Worm (Caenorhabditis elegans): Measurements from ENCODE around the gene T14G12.12.
A peak's percentile ranks its signal among the peaks of the same experiment; 100 is the strongest.

Gene T14G12.12

DNA sequence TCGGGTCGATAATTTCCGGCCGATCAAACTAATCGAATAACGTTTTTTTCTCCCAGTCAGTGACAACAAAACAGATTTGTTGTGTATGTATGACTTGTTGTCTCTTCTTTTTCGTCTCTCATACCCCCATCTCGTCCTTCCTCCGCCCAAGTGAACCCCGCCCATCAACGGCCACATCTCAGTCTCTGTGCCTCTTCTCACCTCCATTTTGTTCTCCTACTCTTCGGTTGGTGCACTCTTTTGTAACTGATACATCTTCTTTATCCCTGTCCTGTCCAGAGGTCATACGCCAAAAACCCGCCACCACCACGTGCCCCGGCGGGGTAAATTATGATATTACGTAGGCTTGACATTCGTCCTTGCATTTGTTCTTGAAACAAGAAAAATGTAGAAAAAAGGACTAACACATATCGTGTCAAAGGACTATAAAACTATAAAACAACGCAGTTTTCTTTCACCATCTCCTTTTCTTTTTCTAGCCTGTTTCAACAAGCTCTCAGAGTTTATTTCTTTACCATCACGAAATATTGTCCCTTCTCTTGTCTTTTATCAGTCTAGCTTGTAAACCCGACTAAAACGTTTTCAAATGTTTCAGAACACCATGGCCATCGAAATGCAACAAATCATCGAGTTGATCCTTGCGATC, 29.3 kb upstream of the T14G12.12 start, which contains the start of gene pmpl-1 (continued):
- no peak for TF ChIP-seq npax-4 (tag; optimal IDR thresholded peaks at IDR 0.05)
- TF ChIP-seq madf-2 (tag; optimal IDR thresholded peaks at IDR 0.05), result no peak
- no peak for TF ChIP-seq nhr-232 (tag; optimal IDR thresholded peaks at IDR 0.05)
- no peak for TF ChIP-seq pax-1 (tag; optimal IDR thresholded peaks at IDR 0.05)
- TF ChIP-seq Y22D7AL.16 (tag; optimal IDR thresholded peaks at IDR 0.05), result no peak
- TF ChIP-seq tbx-7 (tag; optimal IDR thresholded peaks at IDR 0.05), result no peak
- no peak for TF ChIP-seq ceh-14 (tag; optimal IDR thresholded peaks at IDR 0.05)
- peak; percentile 52 for TF ChIP-seq tbx-2 (tag; optimal IDR thresholded peaks at IDR 0.05)
- no peak for TF ChIP-seq pag-3 (tag; optimal IDR thresholded peaks at IDR 0.05; ENCODE audit: borderline replicate concordance)
- peak; percentile 9 for TF ChIP-seq unc-42 (tag; optimal IDR thresholded peaks at IDR 0.05)
- TF ChIP-seq ceh-24 (tag; optimal IDR thresholded peaks at IDR 0.05), result no peak
- TF ChIP-seq ceh-9 (tag; optimal IDR thresholded peaks at IDR 0.05), result no peak
- TF ChIP-seq C38D4.7 (GFP tag; optimal IDR thresholded peaks at IDR 0.05), result no peak
- TF ChIP-seq sdc-2 (tag; optimal IDR thresholded peaks at IDR 0.05), result peak; percentile 21
- no peak for TF ChIP-seq fax-1 (tag; optimal IDR thresholded peaks at IDR 0.05)
- no peak for TF ChIP-seq pha-4 (tag; optimal IDR thresholded peaks at IDR 0.05)
- TF ChIP-seq hlh-8 (tag; optimal IDR thresholded peaks at IDR 0.05), result no peak
- TF ChIP-seq unc-55 (GFP tag; optimal IDR thresholded peaks at IDR 0.05), result peak; percentile 58
- TF ChIP-seq F13H6.1 (tag; optimal IDR thresholded peaks at IDR 0.05), result no peak
- no peak for TF ChIP-seq pros-1 (tag; optimal IDR thresholded peaks at IDR 0.05)
- TF ChIP-seq T23F11.4 (GFP tag; optimal IDR thresholded peaks at IDR 0.05), result no peak
- no peak for TF ChIP-seq fkh-6 (tag; optimal IDR thresholded peaks at IDR 0.05)
- TF ChIP-seq unc-86 (tag; optimal IDR thresholded peaks at IDR 0.05), result no peak
- TF ChIP-seq K09A11.1 (tag; optimal IDR thresholded peaks at IDR 0.05; ENCODE audit: insufficient read depth), result no peak
- no peak for TF ChIP-seq pha-2 (tag; optimal IDR thresholded peaks at IDR 0.05)
- no peak for TF ChIP-seq hlh-15 (tag; optimal IDR thresholded peaks at IDR 0.05)
- TF ChIP-seq ets-4 (tag; optimal IDR thresholded peaks at IDR 0.05), result no peak
- TF ChIP-seq hlh-30 (tag; optimal IDR thresholded peaks at IDR 0.05; ENCODE audit: insufficient read depth), result peak; percentile 70
- TF ChIP-seq hlh-13 (GFP tag; optimal IDR thresholded peaks at IDR 0.05), result no peak
- no peak for TF ChIP-seq ceh-31 (tag; optimal IDR thresholded peaks at IDR 0.05)
- no peak for TF ChIP-seq ceh-48 (tag; optimal IDR thresholded peaks at IDR 0.05)
- TF ChIP-seq ceh-22 (tag; optimal IDR thresholded peaks at IDR 0.05), result no peak

DNA sequence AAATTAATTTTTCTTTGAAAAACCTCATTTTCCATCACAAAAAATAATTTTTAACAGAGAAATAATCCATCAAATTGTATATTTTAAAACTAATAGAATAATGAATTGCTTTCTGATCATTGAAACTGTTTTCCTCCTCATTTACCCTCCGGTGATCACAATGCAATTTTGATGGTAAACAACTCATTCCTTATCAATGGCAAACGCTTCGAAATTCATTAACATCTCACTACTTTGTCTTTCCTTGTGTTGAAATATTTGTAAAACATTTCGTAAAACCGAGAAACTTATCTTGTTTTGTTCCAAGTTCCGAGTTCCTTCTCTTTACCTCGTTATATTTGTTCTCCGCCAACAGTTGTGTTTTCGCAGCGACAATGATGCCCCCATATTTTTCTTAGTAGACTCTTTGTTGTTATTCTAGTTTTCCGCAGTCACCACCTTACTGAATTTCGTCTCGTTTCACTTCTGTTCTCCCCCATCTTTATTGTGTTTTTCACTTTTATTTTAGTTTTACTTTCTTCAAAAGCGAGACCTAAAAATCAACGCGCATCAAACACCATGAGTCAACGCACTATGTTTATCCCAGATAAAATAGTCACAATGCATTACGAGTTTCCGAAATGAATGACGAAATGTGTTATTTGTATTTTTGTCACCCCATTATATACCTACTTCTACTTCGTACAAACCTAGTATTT, 27.0 kb upstream of the T14G12.12 start:
- TF ChIP-seq unc-3 (GFP tag; conservative IDR thresholded peaks at IDR 0.05) (no peak), unc-3 (tag; optimal IDR thresholded peaks at IDR 0.05) (no peak), ceh-30 (tag; optimal IDR thresholded peaks at IDR 0.05) (no peak), madf-2 (tag; optimal IDR thresholded peaks at IDR 0.05) (no peak), ceh-45 (GFP tag; IDR thresholded peaks at IDR 0.05) (no peak), ceh-24 (tag; optimal IDR thresholded peaks at IDR 0.05) (no peak), odd-2 (tag; optimal IDR thresholded peaks at IDR 0.05) (no peak), npax-4 (tag; optimal IDR thresholded peaks at IDR 0.05) (no peak), gmeb-2 (tag; optimal IDR thresholded peaks at IDR 0.05) (no peak), dmd-4 (tag; optimal IDR thresholded peaks at IDR 0.05; ENCODE audit: borderline replicate concordance) (no peak), pqm-1 (tag; optimal IDR thresholded peaks at IDR 0.05) (no peak), ceh-18 (tag; optimal IDR thresholded peaks at IDR 0.05) (no peak), elt-4 (tag; optimal IDR thresholded peaks at IDR 0.05) (no peak), fkh-10 (GFP tag; optimal IDR thresholded peaks at IDR 0.05) (no peak), ceh-48 (tag; optimal IDR thresholded peaks at IDR 0.05) (no peak), T23F11.4 (GFP tag; optimal IDR thresholded peaks at IDR 0.05) (no peak)
